Worm (Caenorhabditis elegans) whole organism, early embryonic: ENCODE results near the gene sup-36.
"Not testable (repeated sequence)": the region's sequence is repeated elsewhere in the genome, so short reads cannot be mapped to it uniquely, and the experiment has no call there.

Experiments used
- B0310.2 ChIP-seq: sonication (generic microtip); optimal IDR thresholded peaks from 2 replicates; lab custom pipeline; 2016; ENCODE audit warnings: mild to moderate bottlenecking, missing genetic modification characterization, missing compliant biosample characterization
- F13C5.2 ChIP-seq: sonication (generic microtip); optimal IDR thresholded peaks from 2 replicates; lab custom pipeline; 2017; ENCODE audit warnings: mild to moderate bottlenecking, missing genetic modification characterization, inconsistent platforms, missing compliant biosample characterization
- aly-1 ChIP-seq: sonication (generic microtip); optimal IDR thresholded peaks from 2 replicates; lab custom pipeline; 2016; ENCODE audit warnings: missing genetic modification characterization, missing compliant biosample characterization
- ama-1 ChIP-seq: fragments of 150-350 bp; optimal IDR thresholded peaks from 2 replicates; lab custom pipeline; 2014
- ceh-13 ChIP-seq: fragments of 200-800 bp; sonication (Bioruptor generic); optimal IDR thresholded peaks from 2 replicates; lab custom pipeline; 2018; ENCODE audit warnings: mild to moderate bottlenecking, missing genetic modification characterization, missing compliant biosample characterization
- ceh-36 ChIP-seq: sonication (generic microtip); optimal IDR thresholded peaks from 2 replicates; lab custom pipeline; 2016; ENCODE audit warnings: missing genetic modification characterization, inconsistent platforms, missing compliant biosample characterization
- ets-7 ChIP-seq: sonication (generic microtip); optimal IDR thresholded peaks from 2 replicates; lab custom pipeline; 2016; ENCODE audit warnings: missing genotype, missing genetic modification characterization, missing compliant biosample characterization
- flt-1 ChIP-seq: fragments of 200-800 bp; sonication (Bioruptor generic); IDR thresholded peaks from 2 replicates; pipeline ENCODE4 v1.3.6; 2022; ENCODE audit warnings: missing genetic modification characterization, missing compliant biosample characterization
- hmbx-1 ChIP-seq: sonication (generic microtip); optimal IDR thresholded peaks from 2 replicates; lab custom pipeline; 2016; ENCODE audit warnings: mild to moderate bottlenecking, missing genetic modification characterization, missing compliant biosample characterization
- hmg-4 ChIP-seq: fragments of 200-800 bp; sonication (Bioruptor generic); optimal IDR thresholded peaks from 2 replicates; lab custom pipeline; 2018; ENCODE audit warnings: mild to moderate bottlenecking, missing genetic modification characterization, missing compliant biosample characterization
- hnd-1 ChIP-seq: sonication (generic microtip); optimal IDR thresholded peaks from 2 replicates; lab custom pipeline; 2016; ENCODE audit warnings: missing genetic modification characterization, missing compliant biosample characterization
- pes-1 ChIP-seq: fragments of 200-800 bp; sonication (Bioruptor generic); IDR thresholded peaks from 2 replicates; pipeline ENCODE4 v1.3.6; 2022; ENCODE audit warnings: missing genetic modification reagents, missing genetic modification characterization, missing compliant biosample characterization
- scrt-1 ChIP-seq: fragments of 200-800 bp; sonication (Bioruptor generic); IDR thresholded peaks from 2 replicates; pipeline ENCODE4 v1.3.6; 2022; ENCODE audit warnings: missing genetic modification characterization, missing compliant biosample characterization
- sea-1 ChIP-seq: fragments of 200-800 bp; sonication (Bioruptor generic); conservative IDR thresholded peaks from 2 replicates; pipeline ENCODE4 v1.3.6; 2022; ENCODE audit warnings: missing genetic modification characterization, missing compliant biosample characterization
- tbx-11 ChIP-seq: fragments of 200-800 bp; sonication (Bioruptor generic); IDR thresholded peaks from 2 replicates; pipeline ENCODE4 v1.3.6; 2022; ENCODE audit warnings: missing genetic modification characterization, missing compliant biosample characterization
- tbx-37 ChIP-seq: fragments of 200-800 bp; sonication (Bioruptor generic); conservative IDR thresholded peaks from 2 replicates; pipeline ENCODE4 v1.3.6; 2022; ENCODE audit warnings: missing genetic modification reagents, missing genetic modification characterization, missing compliant biosample characterization
- tra-4 ChIP-seq: sonication (generic microtip); optimal IDR thresholded peaks from 2 replicates; lab custom pipeline; 2017; ENCODE audit warnings: missing genetic modification characterization, missing compliant biosample characterization

sup-36 gene

DNA sequence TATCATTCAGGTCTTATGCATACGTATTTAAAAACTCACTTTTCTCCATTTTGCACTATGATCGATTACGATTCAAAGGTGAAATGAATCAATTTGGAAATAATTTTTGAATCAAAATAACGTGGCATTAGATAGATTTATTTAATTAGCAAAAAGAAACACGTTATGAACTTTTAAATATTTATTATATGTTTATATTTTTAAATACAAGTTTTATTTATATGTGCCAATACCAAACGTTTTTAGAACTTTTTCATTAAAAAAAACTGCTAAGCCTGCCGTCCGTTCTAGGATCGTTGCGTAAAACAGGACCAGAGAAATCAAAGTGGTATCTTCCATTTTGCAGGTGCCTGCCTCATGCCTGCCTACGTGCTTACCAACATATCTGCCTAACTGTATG is 4.2 kb upstream of the sup-36 start, which contains the start of gene F38A5.6:
F38A5.6 (minus strand) TSS at position 101 of the 400 bp plus-strand sequence.
- TF ChIP-seq aly-1 = no peak
- TF ChIP-seq B0310.2 (tag; lab: Kevin White, UChicago) = no peak
- TF ChIP-seq ceh-13 (GFP tag; lab: Kevin White, UChicago) = no peak
- TF ChIP-seq pes-1 (GFP tag; lab: Robert Waterston, UW) = no peak
- no peak for TF ChIP-seq tra-4 (tag; lab: Kevin White, UChicago)
- no peak for TF ChIP-seq ets-7
- no peak for TF ChIP-seq hnd-1
- no peak for TF ChIP-seq F13C5.2
- TF ChIP-seq ama-1 (lab: Kevin White, UChicago) = no peak
- TF ChIP-seq tbx-11 (GFP tag; lab: Robert Waterston, UW) = no peak
- no peak for TF ChIP-seq hmbx-1 (tag; lab: Kevin White, UChicago)
- no peak for TF ChIP-seq scrt-1 (GFP tag; lab: Robert Waterston, UW)
- TF ChIP-seq ceh-36 (tag; lab: Kevin White, UChicago) = no peak
- no peak for TF ChIP-seq tbx-37 (GFP tag; lab: Robert Waterston, UW)
- no peak for TF ChIP-seq sea-1 (GFP tag; lab: Robert Waterston, UW)
- no peak for TF ChIP-seq hmg-4

DNA sequence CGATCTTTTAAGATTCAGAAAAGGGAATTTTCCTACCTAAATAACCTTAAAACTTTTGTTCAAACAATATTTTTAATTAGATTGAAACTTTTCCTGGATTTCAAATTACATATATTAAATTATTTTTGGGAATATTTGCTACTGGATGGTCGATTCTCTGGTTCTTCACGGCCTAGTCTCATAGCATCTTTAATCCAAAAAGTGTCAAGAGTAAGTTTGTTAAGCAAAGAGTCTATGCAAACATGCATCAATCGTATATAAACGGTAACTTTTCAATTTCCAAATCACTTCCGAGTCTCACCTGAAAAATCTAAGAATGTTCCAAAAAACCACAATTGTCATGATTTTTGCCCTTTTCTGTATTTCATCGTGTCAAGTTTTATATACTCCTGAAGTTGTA is 3.6 kb upstream of the sup-36 start, which contains the start of gene nspb-4:
nspb-4 (plus strand) TSS at position 301 of the 400 bp plus-strand sequence.
- TF ChIP-seq ama-1 (lab: Kevin White, UChicago); hmbx-1 (tag; lab: Kevin White, UChicago); ceh-13 (GFP tag; lab: Kevin White, UChicago): not testable (repeated sequence)

DNA sequence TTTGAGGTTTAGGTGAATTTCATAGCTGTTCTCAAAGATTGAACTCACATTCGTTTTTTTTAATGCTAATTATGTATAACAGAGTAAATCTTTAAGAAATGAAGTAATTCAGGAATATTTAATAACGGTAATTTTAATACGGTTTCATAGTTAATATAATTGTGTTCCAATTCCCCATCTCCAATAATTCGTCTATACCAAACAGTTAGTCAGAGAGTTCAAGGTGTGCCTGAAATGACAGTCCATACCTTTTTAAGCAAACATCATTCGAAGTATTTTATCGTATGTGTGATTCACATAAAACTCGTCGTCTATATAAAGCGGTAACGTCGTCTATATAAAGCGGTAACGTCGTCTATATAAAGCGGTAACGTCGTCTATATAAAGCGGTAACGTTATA is 2.7 kb upstream of the sup-36 start, which contains the start of gene nspb-5:
nspb-5 (plus strand) TSS at position 301 of the 400 bp plus-strand sequence.
- TF ChIP-seq ceh-13 (GFP tag; lab: Kevin White, UChicago); flt-1 (GFP tag; lab: Robert Waterston, UW); tra-4 (tag; lab: Kevin White, UChicago): not testable (repeated sequence)

DNA sequence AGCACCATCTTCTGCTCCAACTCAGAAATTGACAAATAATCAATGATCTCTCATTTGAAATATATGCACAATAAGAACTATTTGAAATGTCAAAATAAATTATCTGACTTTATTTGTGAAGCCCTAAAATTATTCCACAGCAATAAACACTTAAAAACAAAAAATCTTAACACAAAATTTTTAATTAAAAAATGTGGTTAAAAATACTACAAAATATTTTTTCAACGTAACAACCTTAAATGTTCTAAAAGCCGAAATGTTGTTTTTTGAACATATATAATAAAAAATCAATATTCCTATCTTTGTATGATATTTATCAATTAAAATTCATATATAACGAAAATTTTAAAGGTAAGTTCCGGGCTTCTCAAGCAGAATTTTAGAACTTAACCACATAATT is 2.0 kb upstream of the sup-36 start, which contains the start of gene F38A5.8:
F38A5.8 (plus strand) TSS at position 301 of the 400 bp plus-strand sequence.
- TF ChIP-seq aly-1 (no peak), B0310.2 (tag; lab: Kevin White, UChicago) (no peak), pes-1 (GFP tag; lab: Robert Waterston, UW) (no peak), hmbx-1 (tag; lab: Kevin White, UChicago) (no peak), ets-7 (no peak)

DNA sequence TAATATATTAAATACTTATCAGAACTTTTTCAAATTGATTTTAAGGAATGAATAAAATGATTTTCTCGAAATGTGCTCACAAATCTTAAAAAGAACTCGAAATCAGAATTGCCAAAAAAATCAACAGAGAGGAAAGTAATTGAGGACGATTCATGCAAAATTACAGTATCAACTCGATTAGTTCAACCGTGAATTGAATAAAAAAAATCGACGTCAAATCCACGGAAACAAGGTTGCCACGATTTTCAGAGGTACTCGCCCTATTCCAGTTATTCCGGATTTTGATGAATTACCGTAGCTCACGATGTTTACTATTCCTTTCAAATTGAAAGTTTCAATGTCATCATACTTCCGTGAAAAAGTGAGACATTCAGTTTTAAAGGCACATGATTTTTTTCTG is 902 bp downstream of the sup-36 start, which contains the start of gene F15B10.3:
F15B10.3 (plus strand) TSS at position 301 of the 400 bp plus-strand sequence.
- TF ChIP-seq tbx-11 (GFP tag; lab: Robert Waterston, UW) (no peak), sea-1 (GFP tag; lab: Robert Waterston, UW) (no peak), tbx-37 (GFP tag; lab: Robert Waterston, UW) (no peak), tra-4 (tag; lab: Kevin White, UChicago) (no peak), ceh-13 (GFP tag; lab: Kevin White, UChicago) (no peak), hmg-4 (no peak), B0310.2 (tag; lab: Kevin White, UChicago) (no peak), aly-1 (no peak), scrt-1 (GFP tag; lab: Robert Waterston, UW) (no peak), hmbx-1 (tag; lab: Kevin White, UChicago) (no peak)

DNA sequence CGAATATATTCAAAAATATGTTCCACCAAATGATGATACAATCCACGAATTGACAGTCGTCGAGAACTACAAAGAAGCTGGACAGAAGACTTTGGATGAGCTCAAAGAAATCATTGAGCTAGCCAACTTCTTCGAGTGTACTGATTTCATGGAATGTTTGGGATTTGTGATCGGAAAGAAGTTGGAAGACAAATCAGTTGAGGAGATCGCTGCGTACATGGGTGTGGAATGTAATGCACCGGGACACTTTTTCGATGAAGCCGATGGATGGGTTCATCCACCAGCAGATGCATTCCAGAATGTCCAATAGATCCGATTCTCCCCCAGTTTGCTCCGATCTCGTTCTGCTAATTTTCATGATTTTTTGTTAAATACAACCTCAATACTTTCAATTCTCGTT is 2.1 kb downstream of the sup-36 start:
- no peak for TF ChIP-seq scrt-1 (GFP tag; lab: Robert Waterston, UW)
- TF ChIP-seq hmbx-1 (tag; lab: Kevin White, UChicago) = no peak
- no peak for TF ChIP-seq ceh-13 (GFP tag; lab: Kevin White, UChicago)
- TF ChIP-seq ceh-36 (tag; lab: Kevin White, UChicago) = no peak
- TF ChIP-seq ama-1 (lab: Kevin White, UChicago) = no peak
- TF ChIP-seq aly-1 = no peak
- no peak for TF ChIP-seq tra-4 (tag; lab: Kevin White, UChicago)
- TF ChIP-seq ets-7 = no peak
- no peak for TF ChIP-seq pes-1 (GFP tag; lab: Robert Waterston, UW)
- no peak for TF ChIP-seq F13C5.2
- TF ChIP-seq hnd-1 = no peak
- TF ChIP-seq tbx-37 (GFP tag; lab: Robert Waterston, UW) = no peak

DNA sequence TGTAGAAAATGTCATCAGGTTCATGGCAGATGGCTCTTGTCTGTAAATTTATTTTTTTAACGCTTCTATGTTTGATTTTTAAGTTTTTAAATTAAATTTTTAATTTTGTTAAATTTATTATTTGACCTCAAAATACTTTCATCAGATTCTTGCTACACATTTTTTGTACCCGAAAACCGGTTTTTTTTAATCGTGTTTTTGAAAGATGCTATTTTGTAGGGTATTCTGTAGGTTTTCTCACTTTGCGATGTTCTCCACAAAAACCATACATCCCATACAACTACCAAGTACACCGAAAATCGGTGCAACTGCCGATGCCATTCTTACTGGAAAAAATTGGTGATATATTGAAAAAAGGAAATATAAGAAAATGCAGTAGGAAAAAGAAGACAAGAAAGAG is 4.4 kb downstream of the sup-36 start, which contains the start of gene nstp-2:
nstp-2 (minus strand) TSS at position 326 of the 400 bp plus-strand sequence.
- TF ChIP-seq hmbx-1 (tag; lab: Kevin White, UChicago) (no peak), hmg-4 (no peak), tbx-37 (GFP tag; lab: Robert Waterston, UW) (no peak), aly-1 (no peak), pes-1 (GFP tag; lab: Robert Waterston, UW) (no peak), ama-1 (lab: Kevin White, UChicago) (no peak), sea-1 (GFP tag; lab: Robert Waterston, UW) (no peak), B0310.2 (tag; lab: Kevin White, UChicago) (no peak), hnd-1 (no peak), ceh-36 (tag; lab: Kevin White, UChicago) (no peak), tra-4 (tag; lab: Kevin White, UChicago) (no peak), ets-7 (no peak), scrt-1 (GFP tag; lab: Robert Waterston, UW) (no peak), flt-1 (GFP tag; lab: Robert Waterston, UW) (no peak), ceh-13 (GFP tag; lab: Kevin White, UChicago) (no peak)

DNA sequence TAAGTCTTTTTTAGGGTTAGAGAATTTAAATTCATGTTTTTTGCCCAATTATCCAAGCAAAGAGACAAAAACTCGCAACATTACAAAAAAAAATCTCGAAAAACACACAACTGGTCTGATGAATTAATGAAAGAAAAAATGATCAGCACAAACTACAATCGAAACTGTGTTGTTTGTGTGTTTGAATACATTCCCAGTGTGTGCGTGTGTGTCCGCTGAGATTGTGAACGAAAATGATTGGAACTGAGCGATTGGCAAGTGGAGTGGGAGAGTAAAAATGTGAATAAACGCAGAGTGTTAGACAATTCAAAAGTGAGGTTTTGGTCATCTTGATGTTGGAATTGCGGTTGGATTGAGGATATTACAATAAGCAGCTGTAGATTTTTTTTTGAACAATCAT is 5.1 kb downstream of the sup-36 start:
- TF ChIP-seq ceh-13 (GFP tag; lab: Kevin White, UChicago) (no peak), ceh-36 (tag; lab: Kevin White, UChicago) (no peak), scrt-1 (GFP tag; lab: Robert Waterston, UW) (no peak), hmbx-1 (tag; lab: Kevin White, UChicago) (no peak), tra-4 (tag; lab: Kevin White, UChicago) (no peak), tbx-37 (GFP tag; lab: Robert Waterston, UW) (no peak), aly-1 (no peak), ama-1 (lab: Kevin White, UChicago) (no peak), hnd-1 (no peak), hmg-4 (no peak), ets-7 (no peak), tbx-11 (GFP tag; lab: Robert Waterston, UW) (no peak), sea-1 (GFP tag; lab: Robert Waterston, UW) (no peak), F13C5.2 (no peak)
